Fruit fly (Drosophila melanogaster) whole organism, adult: ENCODE data around the gene CG1142.

Experiments
- CG11617 ChIP-seq: fragments of 200-800 bp; sonication (Bioruptor generic); optimal IDR thresholded peaks from 2 replicates; lab custom pipeline; 2017; ENCODE audit warnings: mild to moderate bottlenecking, missing biosample characterization, missing genetic modification reagents, missing genetic modification characterization
- CG12768 ChIP-seq: fragments of 200-800 bp; sonication (Bioruptor generic); optimal IDR thresholded peaks from 2 replicates; lab custom pipeline; 2017; ENCODE audit warnings: missing biosample characterization, missing genetic modification characterization, mild to moderate bottlenecking, moderate library complexity, missing genetic modification reagents
- CG14711 ChIP-seq: fragments of 200-800 bp; sonication (Bioruptor generic); optimal IDR thresholded peaks from 2 replicates; lab custom pipeline; 2018; ENCODE audit warnings: missing biosample characterization, mild to moderate bottlenecking, missing genetic modification characterization, moderate library complexity
- CG1620 ChIP-seq: fragments of 200-800 bp; sonication (Bioruptor generic); optimal IDR thresholded peaks from 2 replicates; lab custom pipeline; 2016; ENCODE audit warnings: missing biosample characterization, missing genetic modification characterization
- CG33017 ChIP-seq: fragments of 200-800 bp; sonication (Bioruptor generic); optimal IDR thresholded peaks from 2 replicates; lab custom pipeline; 2018; ENCODE audit warnings: missing biosample characterization, mild to moderate bottlenecking, missing genetic modification characterization, moderate library complexity
- CG5204 ChIP-seq: fragments of 200-800 bp; sonication (Bioruptor generic); optimal IDR thresholded peaks from 2 replicates; lab custom pipeline; 2016; ENCODE audit warnings: missing biosample characterization, missing genetic modification characterization
- CG7045 ChIP-seq: fragments of 200-800 bp; sonication (Bioruptor generic); optimal IDR thresholded peaks from 2 replicates; lab custom pipeline; 2017; ENCODE audit warnings: missing biosample characterization, mild to moderate bottlenecking, missing genetic modification characterization
- CG7101 ChIP-seq: fragments of 200-800 bp; sonication (Bioruptor generic); optimal IDR thresholded peaks from 2 replicates; lab custom pipeline; 2018; ENCODE audit warnings: missing biosample characterization, mild to moderate bottlenecking, missing genetic modification characterization, moderate library complexity
- Clk ChIP-seq: fragments of 200-800 bp; sonication (Bioruptor generic); optimal IDR thresholded peaks from 2 replicates; lab custom pipeline; 2017; ENCODE audit warnings: missing biosample characterization, missing genetic modification characterization
- Crg-1 ChIP-seq: fragments of 200-800 bp; sonication (Bioruptor generic); optimal IDR thresholded peaks from 2 replicates; lab custom pipeline; 2016; ENCODE audit warnings: missing biosample characterization, missing genetic modification characterization
- Hr96 ChIP-seq: fragments of 200-800 bp; sonication (Bioruptor generic); optimal IDR thresholded peaks from 2 replicates; lab custom pipeline; 2016; ENCODE audit warnings: missing biosample characterization, missing genetic modification characterization
- Mnt ChIP-seq: fragments of 200-800 bp; sonication (Bioruptor generic); optimal IDR thresholded peaks from 2 replicates; lab custom pipeline; 2016; ENCODE audit warnings: missing biosample characterization, mild to moderate bottlenecking, missing genetic modification characterization
- bab1 ChIP-seq: fragments of 200-800 bp; sonication (Bioruptor generic); optimal IDR thresholded peaks from 3 replicates; lab custom pipeline; 2019; ENCODE audit warnings: missing biosample characterization, mild to moderate bottlenecking, missing genetic modification characterization, moderate library complexity
- cic ChIP-seq: fragments of 200-800 bp; sonication (Bioruptor generic); optimal IDR thresholded peaks from 2 replicates; lab custom pipeline; 2017; ENCODE audit warnings: missing biosample characterization, mild to moderate bottlenecking, missing genetic modification characterization, moderate library complexity
- cnc ChIP-seq, 2 experiments: fragments of >200 bp; optimal IDR thresholded peaks; 2 replicates each; lab custom pipeline; 2017
- kay ChIP-seq: fragments of 200-800 bp; sonication (Bioruptor generic); peaks from one replicate; lab custom pipeline; 2016; ENCODE audit warnings: missing biosample characterization, missing genetic modification characterization, borderline replicate concordance
- ovo ChIP-seq: fragments of 200-800 bp; sonication (Bioruptor generic); optimal IDR thresholded peaks from 2 replicates; lab custom pipeline; 2016; ENCODE audit warnings: missing biosample characterization, missing genetic modification characterization
- pad ChIP-seq: fragments of 200-800 bp; sonication (Bioruptor generic); optimal IDR thresholded peaks from 3 replicates; lab custom pipeline; 2017; ENCODE audit warnings: missing biosample characterization, missing genetic modification characterization, mild to moderate bottlenecking, moderate library complexity, missing genetic modification reagents
- tj ChIP-seq: fragments of 200-800 bp; sonication (Bioruptor generic); optimal IDR thresholded peaks from 3 replicates; lab custom pipeline; 2017; ENCODE audit warnings: missing biosample characterization, mild to moderate bottlenecking, missing genetic modification characterization, moderate library complexity
- toe ChIP-seq: fragments of 200-800 bp; sonication (Bioruptor generic); optimal IDR thresholded peaks from 2 replicates; lab custom pipeline; 2016; ENCODE audit warnings: missing biosample characterization, missing genetic modification characterization

CG1142 gene

dm6 chr3R:7500513-7500912 lies 26.9 kb upstream of the CG1142 start:
- no peak for TF ChIP-seq CG12768
- no peak for TF ChIP-seq cic (GFP tag; lab: Kevin White, UChicago)
- TF ChIP-seq CG7101 (tag; lab: Kevin White, UChicago) = no peak
- TF ChIP-seq CG7045 (GFP tag; lab: Kevin White, UChicago) = no peak
- TF ChIP-seq CG5204 (GFP tag; lab: Kevin White, UChicago) = no peak
- no peak for TF ChIP-seq tj (GFP tag; lab: Kevin White, UChicago)
- TF ChIP-seq CG1620 (GFP tag; lab: Kevin White, UChicago) = no peak
- TF ChIP-seq CG33017 (tag; lab: Kevin White, UChicago) = no peak
- TF ChIP-seq Clk (GFP tag; lab: Kevin White, UChicago) = no peak
- TF ChIP-seq kay = no peak
- TF ChIP-seq bab1 (GFP tag; lab: Kevin White, UChicago) = no peak
- no peak for TF ChIP-seq ovo (GFP tag; lab: Kevin White, UChicago)
- TF ChIP-seq CG14711 = no peak
- no peak for TF ChIP-seq Mnt (GFP tag; lab: Kevin White, UChicago)
- TF ChIP-seq CG11617 (GFP tag; lab: Kevin White, UChicago) = no peak

- TF ChIP-seq kay = peak; percentile 89
- no peak for TF ChIP-seq bab1 (GFP tag; lab: Kevin White, UChicago)
- no peak for TF ChIP-seq Mnt (GFP tag; lab: Kevin White, UChicago)
- TF ChIP-seq CG7045 (GFP tag; lab: Kevin White, UChicago) = no peak
- peak; percentile 10 for TF ChIP-seq cic (GFP tag; lab: Kevin White, UChicago)
- no peak for TF ChIP-seq ovo (GFP tag; lab: Kevin White, UChicago)
- TF ChIP-seq Clk (GFP tag; lab: Kevin White, UChicago) = no peak
- TF ChIP-seq CG33017 (tag; lab: Kevin White, UChicago) = no peak
- no peak for TF ChIP-seq Crg-1
Observed at dm6 chr3R:7499488-7499887, 25.9 kb upstream of the CG1142 start.

dm6 chr3R:7497488-7497887 lies 23.9 kb upstream of the CG1142 start:
- peak; percentile 33 for TF ChIP-seq cic (GFP tag; lab: Kevin White, UChicago)
- peak; percentile 19 for TF ChIP-seq bab1 (GFP tag; lab: Kevin White, UChicago)
- TF ChIP-seq pad (GFP tag; lab: Kevin White, UChicago) = no peak
- peak; percentile 4 for TF ChIP-seq CG12768
- TF ChIP-seq tj (GFP tag; lab: Kevin White, UChicago) = peak; percentile 81
- TF ChIP-seq ovo (GFP tag; lab: Kevin White, UChicago) = no peak
- TF ChIP-seq CG5204 (GFP tag; lab: Kevin White, UChicago) = no peak

- TF ChIP-seq kay = peak; percentile 21
- TF ChIP-seq CG7101 (tag; lab: Kevin White, UChicago) = no peak
Observed at dm6 chr3R:7493745-7494144, 20.2 kb upstream of the CG1142 start, which contains the start of gene alpha-Est10. alpha-Est10 (minus strand) TSS chr3R:7493845.

- no peak for TF ChIP-seq bab1 (GFP tag; lab: Kevin White, UChicago)
- TF ChIP-seq cnc (optimal IDR thresholded peaks at IDR 0.05; lab: Kevin White, UChicago) = no peak
- no peak for TF ChIP-seq kay
- TF ChIP-seq CG7045 (GFP tag; lab: Kevin White, UChicago) = no peak
- no peak for TF ChIP-seq tj (GFP tag; lab: Kevin White, UChicago)
- TF ChIP-seq CG1620 (GFP tag; lab: Kevin White, UChicago) = no peak
- no peak for TF ChIP-seq cic (GFP tag; lab: Kevin White, UChicago)
- TF ChIP-seq CG12768 = no peak
- TF ChIP-seq pad (GFP tag; lab: Kevin White, UChicago) = no peak
- TF ChIP-seq CG14711 = no peak
- no peak for TF ChIP-seq CG33017 (tag; lab: Kevin White, UChicago)
Observed at dm6 chr3R:7493171-7493570, 19.6 kb upstream of the CG1142 start, which contains the start of gene CG42656. CG42656 (minus strand) TSS chr3R:7493271.

dm6 chr3R:7492099-7492498 lies 18.5 kb upstream of the CG1142 start:
- TF ChIP-seq cnc (optimal IDR thresholded peaks at IDR 0.05; lab: Kevin White, UChicago) = no peak
- no peak for TF ChIP-seq pad (GFP tag; lab: Kevin White, UChicago)
- peak; percentile 2 for TF ChIP-seq toe (GFP tag; lab: Kevin White, UChicago)
- no peak for TF ChIP-seq Mnt (GFP tag; lab: Kevin White, UChicago)
- no peak for TF ChIP-seq CG11617 (GFP tag; lab: Kevin White, UChicago)
- no peak for TF ChIP-seq CG7101 (tag; lab: Kevin White, UChicago)
- TF ChIP-seq bab1 (GFP tag; lab: Kevin White, UChicago) = no peak
- TF ChIP-seq kay = peak; percentile 90

- TF ChIP-seq cnc (optimal IDR thresholded peaks at IDR 0.05; lab: Kevin White, UChicago) (no peak), ovo (GFP tag; lab: Kevin White, UChicago) (peak; percentile 95), Mnt (GFP tag; lab: Kevin White, UChicago) (no peak), CG1620 (GFP tag; lab: Kevin White, UChicago) (no peak), toe (GFP tag; lab: Kevin White, UChicago) (no peak), Hr96 (no peak), cic (GFP tag; lab: Kevin White, UChicago) (peak; percentile 7), pad (GFP tag; lab: Kevin White, UChicago) (peak; percentile 81), CG7101 (tag; lab: Kevin White, UChicago) (peak; percentile 30), bab1 (GFP tag; lab: Kevin White, UChicago) (peak; percentile 50), CG33017 (tag; lab: Kevin White, UChicago) (peak; percentile 31), CG12768 (peak; percentile 4), Crg-1 (peak; percentile 7)
Observed at dm6 chr3R:7491453-7491853, 17.9 kb upstream of the CG1142 start.
